Worm (Caenorhabditis elegans): Measurements from ENCODE around the gene gas-1.
"Not testable (repeated sequence)": the region's sequence is repeated elsewhere in the genome, so short reads cannot be mapped to it uniquely, and the experiment has no call there.

- not testable (repeated sequence) for TF ChIP-seq lin-40 (tag; optimal IDR thresholded peaks at IDR 0.05); madf-6 (GFP tag; IDR thresholded peaks at IDR 0.05); athp-1 (tag; optimal IDR thresholded peaks at IDR 0.05)
- TF ChIP-seq dox-1 (GFP tag; IDR thresholded peaks at IDR 0.05) = 0 out of 2 replicates have a peak, but pooled peaks have one; percentile 30
Observed at ce11 chrX:15635107-15635506, 44.9 kb upstream of the gas-1 start.
